Worm (Caenorhabditis elegans): ENCODE data around the gene lin-31.

lin-31 gene

ce11 chrII:3968808-3969207, 13.5 kb upstream of the lin-31 start:
- TF ChIP-seq ets-5 (GFP tag; IDR thresholded peaks at IDR 0.05) (no peak), ceh-8 (GFP tag; optimal IDR thresholded peaks at IDR 0.05) (peak; percentile 10), nhr-77 (tag; optimal IDR thresholded peaks at IDR 0.05) (no peak), hlh-17 (GFP tag; optimal IDR thresholded peaks at IDR 0.05; ENCODE audit: borderline replicate concordance) (no peak), blmp-1 (tag; optimal IDR thresholded peaks at IDR 0.05) (no peak)

ce11 chrII:3972153-3972552, 10.2 kb upstream of the lin-31 start, which contains the start of gene K10G6.9:
Gene K10G6.9 (plus strand): TSS chrII:3972262.
- TF ChIP-seq lin-13 (GFP tag; optimal IDR thresholded peaks at IDR 0.05) (no peak), efl-1 (optimal IDR thresholded peaks at IDR 0.05) (no peak), efl-1 (GFP tag; optimal IDR thresholded peaks at IDR 0.05 in 1 of 2) (peak in 1 of 2 experiments; percentile 3), aly-2 (tag; optimal IDR thresholded peaks at IDR 0.05) (peak; percentile 16)

DNA sequence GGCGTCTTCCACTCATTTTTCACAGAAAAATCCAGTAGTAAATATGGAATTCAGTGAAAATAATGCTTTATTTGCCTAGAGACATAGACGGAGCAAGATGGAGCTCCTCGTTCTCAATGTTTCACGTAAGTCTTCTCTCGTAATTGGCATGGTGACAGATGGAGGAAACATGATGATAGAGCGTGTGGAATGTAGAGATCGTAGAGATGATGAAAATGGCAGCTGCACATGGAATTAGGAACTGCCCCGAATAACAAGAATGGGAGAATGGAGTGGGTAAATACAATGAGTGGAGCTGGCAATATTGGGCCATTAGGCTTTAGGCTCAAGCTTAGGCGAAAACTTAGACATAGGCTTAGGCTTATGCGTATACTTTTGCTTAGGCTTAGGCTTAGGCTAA, 7.4 kb upstream of the lin-31 start, which contains the start of gene cank-26:
TSS of gene cank-26 (minus strand) at position 113 of the 400 bp plus-strand sequence.
- peak; percentile 2 for TF ChIP-seq lin-14 (GFP tag; optimal IDR thresholded peaks at IDR 0.05)
- no peak for TF ChIP-seq hpl-2 (GFP tag; optimal IDR thresholded peaks at IDR 0.05)
- TF ChIP-seq fkh-8 (tag; optimal IDR thresholded peaks at IDR 0.05): peak; percentile 3

DNA sequence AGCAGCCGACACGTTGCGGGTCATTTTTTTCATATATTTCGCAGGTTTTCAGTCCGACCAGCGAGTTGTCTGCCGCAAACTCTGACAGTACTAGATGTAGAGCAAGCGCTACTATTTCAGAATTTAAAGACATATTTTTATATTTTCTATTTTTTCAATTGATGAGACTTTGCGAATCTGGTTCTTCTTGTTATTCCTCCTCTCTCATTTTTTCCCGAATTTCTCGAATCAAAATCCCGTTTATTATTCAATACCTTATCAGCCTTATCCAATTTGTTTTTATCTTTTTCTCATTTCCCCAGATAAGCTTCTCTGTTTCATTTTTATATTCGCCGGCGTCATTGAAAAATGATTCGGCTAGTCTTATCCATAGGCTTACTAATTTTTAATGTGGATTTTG, 6.4 kb upstream of the lin-31 start, which contains the start of gene dos-2:
TSS of gene dos-2 (plus strand) at position 301 of the 400 bp plus-strand sequence.
- TF ChIP-seq hlh-17 (GFP tag; optimal IDR thresholded peaks at IDR 0.05; ENCODE audit: borderline replicate concordance): no peak
- TF ChIP-seq nhr-76 (tag; optimal IDR thresholded peaks at IDR 0.05): no peak
- no peak for TF ChIP-seq grh-1 (GFP tag; IDR thresholded peaks at IDR 0.05)
- TF ChIP-seq mab-9 (GFP tag; IDR thresholded peaks at IDR 0.05): no peak
- TF ChIP-seq nhr-77 (tag; optimal IDR thresholded peaks at IDR 0.05): no peak
- no peak for TF ChIP-seq ets-5 (GFP tag; IDR thresholded peaks at IDR 0.05)
- TF ChIP-seq irx-1 (tag; optimal IDR thresholded peaks at IDR 0.05): no peak
- TF ChIP-seq dsc-1 (tag; optimal IDR thresholded peaks at IDR 0.05): no peak
- no peak for TF ChIP-seq elt-3 (tag; optimal IDR thresholded peaks at IDR 0.05)
- no peak for TF ChIP-seq ztf-11 (tag; optimal IDR thresholded peaks at IDR 0.05)
- TF ChIP-seq isw-1 (GFP tag; IDR thresholded peaks at IDR 0.05): no peak
- TF ChIP-seq nhr-19 (GFP tag; conservative IDR thresholded peaks at IDR 0.05): no peak
- TF ChIP-seq ceh-90 (tag; optimal IDR thresholded peaks at IDR 0.05): no peak
- no peak for TF ChIP-seq nhr-90 (tag; optimal IDR thresholded peaks at IDR 0.05; ENCODE audit: poor library complexity)

- TF ChIP-seq efl-1 (optimal IDR thresholded peaks at IDR 0.05) (no peak), efl-1 (GFP tag; optimal IDR thresholded peaks at IDR 0.05 in 1 of 2) (peak in 1 of 2 experiments; percentile 61), grh-1 (GFP tag; IDR thresholded peaks at IDR 0.05) (no peak)
Observed at ce11 chrII:3978198-3978597, 4.2 kb upstream of the lin-31 start.

DNA sequence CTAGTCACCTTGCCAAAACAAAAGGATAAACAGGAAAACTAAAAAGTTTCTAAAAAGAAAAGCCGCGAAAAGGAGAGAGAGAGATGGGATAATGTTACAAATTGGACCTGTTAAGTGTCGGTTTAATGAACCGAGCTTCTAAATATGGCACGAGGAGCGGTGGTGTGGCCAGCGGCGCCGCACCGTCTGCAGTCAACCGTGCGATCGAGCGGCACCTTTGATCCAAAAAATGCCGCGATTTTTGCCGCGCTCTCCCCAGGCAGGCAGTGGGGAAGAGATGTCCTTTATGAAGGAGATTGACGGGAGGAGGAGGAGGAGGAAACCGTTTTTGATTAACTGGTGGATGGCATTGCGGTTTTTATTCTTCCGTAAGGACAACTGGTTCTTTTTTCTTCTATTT, 2.0 kb upstream of the lin-31 start:
- no peak for TF ChIP-seq efl-1 (optimal IDR thresholded peaks at IDR 0.05)
- TF ChIP-seq efl-1 (GFP tag; optimal IDR thresholded peaks at IDR 0.05 in 1 of 2): peak in 1 of 2 experiments; percentile 20
- TF ChIP-seq skn-1 (tag; optimal IDR thresholded peaks at IDR 0.05): no peak

DNA sequence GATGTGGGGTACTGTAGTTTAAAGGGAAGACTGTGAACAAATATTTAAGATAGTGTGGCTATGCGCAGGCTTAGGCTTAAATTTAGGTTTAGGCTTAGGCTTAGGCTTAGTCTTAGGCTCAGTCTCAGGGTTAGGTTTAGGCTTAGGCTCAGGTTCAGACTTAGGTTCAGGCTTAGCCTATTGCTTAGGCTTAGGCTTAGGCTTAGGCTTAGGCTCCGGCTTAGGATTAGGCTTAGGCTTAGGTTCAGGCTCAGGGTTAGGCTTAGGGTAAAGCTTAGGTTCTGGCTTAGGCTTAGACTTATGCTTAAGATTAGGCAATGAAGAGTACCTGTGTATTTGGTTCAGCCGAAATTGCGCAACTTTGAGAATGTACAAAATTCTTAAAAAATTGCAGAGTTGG, 1.9 kb downstream of the lin-31 start:
- TF ChIP-seq lsy-2 (tag; optimal IDR thresholded peaks at IDR 0.05) (no peak), unc-98 (GFP tag; IDR thresholded peaks at IDR 0.05) (no peak), ceh-90 (tag; optimal IDR thresholded peaks at IDR 0.05) (no peak), xbp-1 (tag; optimal IDR thresholded peaks at IDR 0.05) (no peak), fkh-4 (tag; optimal IDR thresholded peaks at IDR 0.05; ENCODE audit: borderline replicate concordance) (no peak), C16A3.4 (tag; optimal IDR thresholded peaks at IDR 0.05) (no peak), zag-1 (tag; optimal IDR thresholded peaks at IDR 0.05) (no peak), blmp-1 (tag; optimal IDR thresholded peaks at IDR 0.05) (no peak), ztf-11 (tag; optimal IDR thresholded peaks at IDR 0.05) (no peak), fkh-8 (tag; optimal IDR thresholded peaks at IDR 0.05) (no peak), pag-3 (tag; optimal IDR thresholded peaks at IDR 0.05; ENCODE audit: borderline replicate concordance, insufficient read depth) (no peak), dsc-1 (tag; optimal IDR thresholded peaks at IDR 0.05) (no peak), mef-2 (tag; optimal IDR thresholded peaks at IDR 0.05) (no peak), alr-1 (tag; optimal IDR thresholded peaks at IDR 0.05; ENCODE audit: borderline replicate concordance) (no peak), swsn-7 (tag; optimal IDR thresholded peaks at IDR 0.05) (no peak)

Data from whole organism, L1 larva.